Fruit fly (Drosophila melanogaster) Kc167 (cell line): ENCODE measurements around the gene Slc45-1.

Experiments
- Myc ChIP-seq: fragments of >200 bp; optimal IDR thresholded peaks from 2 replicates; lab custom pipeline; 2017; ENCODE audit warnings: missing external identifiers
- h ChIP-seq: fragments of >200 bp; optimal IDR thresholded peaks from 3 replicates; lab custom pipeline; 2018; ENCODE audit warnings: missing external identifiers
- insv ChIP-seq: fragments of >200 bp; optimal IDR thresholded peaks from 3 replicates; lab custom pipeline; 2018; ENCODE audit warnings: missing external identifiers
- psq ChIP-seq: fragments of >200 bp; optimal IDR thresholded peaks from 2 replicates; lab custom pipeline; 2017; ENCODE audit warnings: missing external identifiers

DNA sequence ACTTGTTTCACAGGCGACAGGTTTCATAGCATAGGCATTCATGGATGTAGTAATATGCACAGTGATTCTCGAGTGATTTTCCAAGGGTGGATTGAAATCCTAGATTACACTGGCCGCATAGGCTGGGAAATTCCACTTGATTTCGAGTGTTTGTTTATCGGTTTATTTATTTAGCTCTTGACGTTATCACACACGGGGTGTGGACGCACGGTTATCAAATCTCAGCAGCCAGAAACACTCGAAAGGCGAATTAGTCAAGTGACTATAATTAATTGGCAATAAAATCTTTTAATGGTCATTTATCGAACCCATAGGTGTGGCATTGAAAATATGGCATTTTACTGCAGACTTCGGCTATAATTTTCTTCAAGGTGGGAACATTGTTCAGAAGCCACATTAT lies 1.0 kb upstream of the Slc45-1 start:
- TF ChIP-seq Myc (lab: Kevin White, UChicago) (no peak), insv (lab: Kevin White, UChicago) (no peak), psq (lab: Kevin White, UChicago) (no peak), h (no peak)
